Fruit fly (Drosophila melanogaster) whole organism, embryonic: Measurements from ENCODE around the gene CAH16.

ENCODE experiments used
- Bteb2 ChIP-seq: fragments of 200-800 bp; sonication (Bioruptor generic); optimal IDR thresholded peaks from 2 replicates; lab custom pipeline; 2016; ENCODE audit warnings: missing biosample characterization, missing genetic modification characterization
- CG10366 ChIP-seq: fragments of 200-800 bp; sonication (Bioruptor generic); IDR thresholded peaks from 2 replicates; pipeline ENCODE4 v1.3.6; 2022; ENCODE audit warnings: missing biosample characterization, missing genetic modification characterization
- CG10959 ChIP-seq: fragments of 200-800 bp; sonication (Bioruptor generic); IDR thresholded peaks from 2 replicates; pipeline ENCODE4 v1.3.6; 2022; ENCODE audit warnings: missing biosample characterization, missing genetic modification characterization
- CG12071 ChIP-seq: fragments of 200-800 bp; sonication (Bioruptor generic); optimal IDR thresholded peaks from 3 replicates; lab custom pipeline; 2018; ENCODE audit warnings: missing biosample characterization, mild to moderate bottlenecking, missing genetic modification characterization
- CG12236 ChIP-seq: fragments of 200-800 bp; sonication (Bioruptor generic); optimal IDR thresholded peaks from 2 replicates; lab custom pipeline; 2016; ENCODE audit warnings: missing biosample characterization, missing genetic modification characterization
- CG12769 ChIP-seq: fragments of 200-800 bp; sonication (Bioruptor generic); optimal IDR thresholded peaks from 2 replicates; lab custom pipeline; 2019; ENCODE audit warnings: missing biosample characterization, mild to moderate bottlenecking, missing genetic modification characterization, moderate library complexity
- CG13894 ChIP-seq: fragments of 200-800 bp; sonication (Bioruptor generic); optimal IDR thresholded peaks from 3 replicates; lab custom pipeline; 2018; ENCODE audit warnings: missing biosample characterization, mild to moderate bottlenecking, missing genetic modification characterization, moderate library complexity
- CG15269 ChIP-seq: fragments of 200-800 bp; sonication (Bioruptor generic); optimal IDR thresholded peaks from 2 replicates; lab custom pipeline; 2018; ENCODE audit warnings: missing biosample characterization, mild to moderate bottlenecking, missing genetic modification characterization, moderate library complexity
- CG1529 ChIP-seq: fragments of 200-800 bp; sonication (Bioruptor generic); optimal IDR thresholded peaks from 3 replicates; lab custom pipeline; 2018; ENCODE audit warnings: missing biosample characterization, missing genetic modification characterization
- CG2202 ChIP-seq: fragments of 200-800 bp; sonication (Bioruptor generic); optimal IDR thresholded peaks from 2 replicates; lab custom pipeline; 2018; ENCODE audit warnings: missing biosample characterization, mild to moderate bottlenecking, missing genetic modification characterization
- CG2678 ChIP-seq: fragments of 200-800 bp; sonication (Bioruptor generic); optimal IDR thresholded peaks from 3 replicates; lab custom pipeline; 2019; ENCODE audit warnings: missing biosample characterization, mild to moderate bottlenecking, missing genetic modification characterization, moderate library complexity
- CG30403 ChIP-seq: fragments of 200-800 bp; sonication (Bioruptor generic); optimal IDR thresholded peaks from 3 replicates; lab custom pipeline; 2016; ENCODE audit warnings: missing biosample characterization, missing genetic modification characterization
- CG32532 ChIP-seq: fragments of 200-800 bp; sonication (Bioruptor generic); IDR thresholded peaks from 2 replicates; pipeline ENCODE4 v1.3.6; 2022; ENCODE audit warnings: missing biosample characterization, missing genetic modification characterization
- CG34422 ChIP-seq: fragments of 200-800 bp; sonication (Bioruptor generic); IDR thresholded peaks from 3 replicates; pipeline ENCODE4 v1.3.6; 2022; ENCODE audit warnings: missing biosample characterization, missing genetic modification characterization
- CG42726 ChIP-seq: fragments of 200-800 bp; sonication (Bioruptor generic); IDR thresholded peaks from 2 replicates; pipeline ENCODE4 v1.3.6; 2022; ENCODE audit warnings: missing biosample characterization, missing genetic modification characterization; ENCODE audit not compliant: partially characterized antibody
- CG4424 ChIP-seq: fragments of 200-800 bp; sonication (Bioruptor generic); optimal IDR thresholded peaks from 3 replicates; lab custom pipeline; 2016; ENCODE audit warnings: missing biosample characterization, missing genetic modification characterization
- CG4854 ChIP-seq: fragments of 200-800 bp; sonication (Bioruptor generic); optimal IDR thresholded peaks from 2 replicates; lab custom pipeline; 2016; ENCODE audit warnings: missing biosample characterization, missing genetic modification characterization, inconsistent platforms
- CG8478 ChIP-seq: fragments of >200 bp; optimal IDR thresholded peaks from 2 replicates; lab custom pipeline; 2018
- CG9797 ChIP-seq: fragments of 200-800 bp; sonication (Bioruptor generic); optimal IDR thresholded peaks from 3 replicates; lab custom pipeline; 2018; ENCODE audit warnings: missing biosample characterization, mild to moderate bottlenecking, missing genetic modification characterization
- CG9932 ChIP-seq: fragments of 200-800 bp; sonication (Bioruptor generic); IDR thresholded peaks from 2 replicates; pipeline ENCODE4 v1.3.6; 2022; ENCODE audit warnings: missing biosample characterization, missing genetic modification characterization
- Dek ChIP-seq: fragments of 200-800 bp; sonication (Bioruptor generic); optimal IDR thresholded peaks from 3 replicates; lab custom pipeline; 2019; ENCODE audit warnings: missing biosample characterization, mild to moderate bottlenecking, missing genetic modification characterization, moderate library complexity
- Eip74EF ChIP-seq, 2 experiments: fragments of 200-800 bp in 1 of 2; fragments of >200 bp in 1 of 2; sonication (Bioruptor generic) in 1 of 2; optimal IDR thresholded peaks; 2 replicates each; lab custom pipeline; 2017 to 2019; ENCODE audit warnings: missing biosample characterization in 2 of 2, missing genetic modification characterization in 2 of 2, mild to moderate bottlenecking in 1 of 2, moderate library complexity in 1 of 2
- H2.0 ChIP-seq: fragments of 200-800 bp; sonication (Bioruptor generic); IDR thresholded peaks from 2 replicates; pipeline ENCODE4 v1.3.6; 2022; ENCODE audit warnings: missing biosample characterization, missing genetic modification characterization
- NFAT ChIP-seq: fragments of 200-800 bp; sonication (Bioruptor generic); IDR thresholded peaks from 2 replicates; pipeline ENCODE4 v1.3.6; 2022; ENCODE audit warnings: missing biosample characterization, missing genetic modification characterization
- Nf-YB ChIP-seq: fragments of 200-800 bp; sonication (Bioruptor generic); optimal IDR thresholded peaks from 3 replicates; lab custom pipeline; 2019; ENCODE audit warnings: missing biosample characterization, mild to moderate bottlenecking, missing genetic modification characterization, moderate library complexity
- Stat92E ChIP-seq, 3 experiments: fragments of >200 bp in 2 of 3; fragments of 200-800 bp in 1 of 3; sonication (Bioruptor generic) in 1 of 3; optimal IDR thresholded peaks; 2 replicates each; lab custom pipeline; 2017 to 2019; ENCODE audit warnings: missing biosample characterization in 3 of 3, missing genetic modification characterization in 3 of 3, mild to moderate bottlenecking in 1 of 3, moderate library complexity in 1 of 3
- Tbp ChIP-seq: fragments of >200 bp; optimal IDR thresholded peaks from 2 replicates; lab custom pipeline; 2018; ENCODE audit warnings: missing biosample characterization, missing genetic modification characterization
- Trl ChIP-seq, 3 experiments: fragments of >200 bp in 2 of 3; fragments of 200-800 bp in 1 of 3; sonication (Bioruptor generic) in 1 of 3; optimal IDR thresholded peaks; 2 replicates in 1 of 3; 3 replicates in 2 of 3; lab custom pipeline; 2016 to 2017; ENCODE audit warnings: missing biosample characterization in 1 of 3, missing genetic modification characterization in 1 of 3
- croc ChIP-seq: fragments of 200-800 bp; sonication (Bioruptor generic); conservative IDR thresholded peaks from 3 replicates; pipeline ENCODE4 v1.3.6; 2022; ENCODE audit warnings: missing biosample characterization, missing genetic modification characterization
- crol ChIP-seq: fragments of 200-800 bp; sonication (Bioruptor generic); IDR thresholded peaks from 2 replicates; pipeline ENCODE4 v1.3.6; 2022; ENCODE audit warnings: missing biosample characterization, missing genetic modification characterization
- dm ChIP-seq: fragments of 200-800 bp; sonication (Bioruptor generic); optimal IDR thresholded peaks from 3 replicates; lab custom pipeline; 2016; ENCODE audit warnings: missing biosample characterization, missing genetic modification characterization
- dmrt11E ChIP-seq: fragments of 200-800 bp; sonication (Bioruptor generic); optimal IDR thresholded peaks from 3 replicates; lab custom pipeline; 2018; ENCODE audit warnings: missing biosample characterization, mild to moderate bottlenecking, missing genetic modification characterization, moderate library complexity
- ewg ChIP-seq: fragments of 200-800 bp; sonication (Bioruptor generic); optimal IDR thresholded peaks from 3 replicates; lab custom pipeline; 2017; ENCODE audit warnings: mild to moderate bottlenecking, missing biosample characterization, missing genetic modification reagents, missing genetic modification characterization
- ind ChIP-seq: fragments of 200-800 bp; sonication (Bioruptor generic); optimal IDR thresholded peaks from 3 replicates; lab custom pipeline; 2016; ENCODE audit warnings: missing biosample characterization, missing genetic modification characterization
- jumu ChIP-seq: fragments of 200-800 bp; sonication (Bioruptor generic); optimal IDR thresholded peaks from 3 replicates; lab custom pipeline; 2016; ENCODE audit warnings: missing biosample characterization, missing genetic modification characterization
- p53 ChIP-seq: fragments of 200-800 bp; sonication (Bioruptor generic); optimal IDR thresholded peaks from 2 replicates; lab custom pipeline; 2016; ENCODE audit warnings: missing biosample characterization, missing genetic modification characterization
- pros ChIP-seq: fragments of 200-800 bp; sonication (Bioruptor generic); optimal IDR thresholded peaks from 3 replicates; lab custom pipeline; 2019; ENCODE audit warnings: missing biosample characterization, mild to moderate bottlenecking, missing genetic modification characterization, moderate library complexity
- pum ChIP-seq: fragments of 200-800 bp; sonication (Bioruptor generic); optimal IDR thresholded peaks from 2 replicates; lab custom pipeline; 2016; ENCODE audit warnings: missing biosample characterization, missing genetic modification characterization
- row ChIP-seq: fragments of 200-800 bp; sonication (Bioruptor generic); IDR thresholded peaks from 3 replicates; pipeline ENCODE4 v1.3.6; 2022; ENCODE audit warnings: missing biosample characterization, missing genetic modification characterization
- sob ChIP-seq: fragments of 200-800 bp; sonication (Bioruptor generic); IDR thresholded peaks from 2 replicates; pipeline ENCODE4 v1.3.6; 2022; ENCODE audit warnings: missing biosample characterization, missing genetic modification characterization
- ttk ChIP-seq: fragments of 200-800 bp; sonication (Bioruptor generic); IDR thresholded peaks from 2 replicates; pipeline ENCODE4 v2.1.2; 2022; ENCODE audit warnings: missing biosample characterization, missing genetic modification characterization
- vvl ChIP-seq: fragments of 200-800 bp; sonication (Bioruptor generic); IDR thresholded peaks from 2 replicates; pipeline ENCODE4 v1.3.6; 2022; ENCODE audit warnings: missing biosample characterization, missing genetic modification characterization

Gene CAH16

dm6 chr3R:31310300-31310699, 50.3 kb downstream of the CAH16 start (continued):
- TF ChIP-seq row (GFP tag; lab: Robert Waterston, UW) = no peak; the same call in 2 of the 3 replicates
- TF ChIP-seq CG1529 (GFP tag; lab: Kevin White, UChicago) = no peak
- peak; percentile 33 for TF ChIP-seq CG32532 (GFP tag; lab: Robert Waterston, UW)
- TF ChIP-seq CG8478 (lab: Kevin White, UChicago) = no peak
- no peak for TF ChIP-seq CG4424 (GFP tag; lab: Kevin White, UChicago)
- no peak for TF ChIP-seq CG30403 (GFP tag; lab: Kevin White, UChicago)
- peak; percentile 10 for TF ChIP-seq CG13894
- no peak for TF ChIP-seq NFAT (GFP tag; lab: Robert Waterston, UW)
- TF ChIP-seq CG4854 = no peak
- no peak for TF ChIP-seq Eip74EF (GFP tag; optimal IDR thresholded peaks at IDR 0.05; lab: Kevin White, UChicago)
- no peak for TF ChIP-seq CG12071 (GFP tag; lab: Kevin White, UChicago)
- TF ChIP-seq ind = no peak
- no peak for TF ChIP-seq Tbp (GFP tag; lab: Kevin White, UChicago)
- TF ChIP-seq sob = no peak
- TF ChIP-seq CG12769 (tag; lab: Kevin White, UChicago) = peak; percentile 1
- TF ChIP-seq jumu (GFP tag; lab: Kevin White, UChicago) = no peak
- no peak for TF ChIP-seq croc (GFP tag; lab: Robert Waterston, UW)
- no peak for TF ChIP-seq dmrt11E (tag; lab: Kevin White, UChicago)
- TF ChIP-seq H2.0 (GFP tag; lab: Robert Waterston, UW) = no peak
- no peak for TF ChIP-seq CG15269
- TF ChIP-seq Trl (optimal IDR thresholded peaks at IDR 0.05; lab: Kevin White, UChicago) = no peak
- no peak for TF ChIP-seq Trl (GFP tag; optimal IDR thresholded peaks at IDR 0.05; lab: Kevin White, UChicago)
- TF ChIP-seq CG34422 (GFP tag; lab: Robert Waterston, UW) = 0 out of 3 replicates have a peak, but pooled peaks have one; percentile 6
- peak; percentile 60; the same call in 1 of the 2 replicates for TF ChIP-seq ttk (GFP tag; lab: Robert Waterston, UW)
- no peak for TF ChIP-seq CG2678 (tag; lab: Kevin White, UChicago)
- TF ChIP-seq CG42726 (GFP tag; lab: Robert Waterston, UW) = no peak
- TF ChIP-seq Stat92E (GFP tag; optimal IDR thresholded peaks at IDR 0.05; lab: Kevin White, UChicago) = no peak
- TF ChIP-seq Bteb2 (GFP tag; lab: Kevin White, UChicago) = no peak
- TF ChIP-seq CG10959 = no peak
- TF ChIP-seq dm (GFP tag; lab: Kevin White, UChicago) = no peak
- TF ChIP-seq CG12236 = no peak
- TF ChIP-seq vvl (GFP tag; lab: Robert Waterston, UW) = peak; percentile 44; the same call in 1 of the 2 replicates
- TF ChIP-seq Dek (tag; lab: Kevin White, UChicago) = no peak
- TF ChIP-seq pum (GFP tag; lab: Kevin White, UChicago) = no peak
- peak; percentile 37 for TF ChIP-seq ewg (GFP tag; lab: Kevin White, UChicago)
- no peak for TF ChIP-seq CG2202 (tag; lab: Kevin White, UChicago)
- no peak for TF ChIP-seq CG10366 (GFP tag; lab: Robert Waterston, UW)
- peak; percentile 18 for TF ChIP-seq pros (GFP tag; lab: Kevin White, UChicago)
- peak; percentile 91 for TF ChIP-seq crol
- TF ChIP-seq CG9797 (GFP tag; lab: Kevin White, UChicago) = no peak
- no peak for TF ChIP-seq p53 (GFP tag; lab: Kevin White, UChicago)
- peak; percentile 15; the same call in 1 of the 2 replicates for TF ChIP-seq CG9932 (GFP tag; lab: Robert Waterston, UW)
- no peak for TF ChIP-seq Nf-YB (GFP tag; lab: Kevin White, UChicago)
- TF ChIP-seq, all 482 proteins: peak for 26
